Worm (Caenorhabditis elegans) whole organism, L4 larva: ENCODE data around the gene nta-1.

Experiments used
- ceh-28 ChIP-seq: fragments of 150-350 bp; optimal IDR thresholded peaks from 2 replicates; lab custom pipeline; 2014; ENCODE audit warnings: missing biosample characterization, missing genetic modification reagents, missing genetic modification characterization
- ceh-82 ChIP-seq: sonication (generic microtip); optimal IDR thresholded peaks from 2 replicates; lab custom pipeline; 2017; ENCODE audit warnings: missing biosample characterization, missing genetic modification characterization
- cey-2 ChIP-seq: sonication (generic microtip); optimal IDR thresholded peaks from 3 replicates; lab custom pipeline; 2017; ENCODE audit warnings: missing genetic modification characterization, mild to moderate bottlenecking, missing compliant biosample characterization, antibody characterized with exemption, borderline replicate concordance; ENCODE audit not compliant: insufficient read depth
- dpl-1 ChIP-seq: fragments of 150-350 bp; optimal IDR thresholded peaks from 2 replicates; lab custom pipeline; 2014; ENCODE audit warnings: missing biosample characterization, missing genetic modification reagents, missing genetic modification characterization
- hlh-30 ChIP-seq: sonication (generic microtip); optimal IDR thresholded peaks from 2 replicates; lab custom pipeline; 2017; ENCODE audit warnings: antibody characterized with exemption, mild to moderate bottlenecking, missing genetic modification characterization, missing compliant biosample characterization; ENCODE audit not compliant: insufficient read depth
- lin-39 ChIP-seq: fragments of 150-350 bp; optimal IDR thresholded peaks from 2 replicates; lab custom pipeline; 2014; ENCODE audit warnings: missing biosample characterization, missing genetic modification reagents, missing genetic modification characterization
- nhr-102 ChIP-seq: sonication (generic microtip); optimal IDR thresholded peaks from 2 replicates; lab custom pipeline; 2016; ENCODE audit warnings: mild to moderate bottlenecking, missing genetic modification characterization, moderate library complexity, missing compliant biosample characterization
- nhr-42 ChIP-seq: fragments of 200-800 bp; sonication (Bioruptor generic); IDR thresholded peaks from 2 replicates; pipeline ENCODE4 v1.3.6; 2022; ENCODE audit warnings: missing genetic modification characterization, missing compliant biosample characterization
- nhr-6 ChIP-seq: fragments of 150-350 bp; optimal IDR thresholded peaks from 2 replicates; lab custom pipeline; 2014; ENCODE audit warnings: missing biosample characterization, missing genetic modification characterization
- php-3 ChIP-seq: fragments of 200-800 bp; sonication (Bioruptor generic); IDR thresholded peaks from 2 replicates; pipeline ENCODE4 v1.3.6; 2022; ENCODE audit warnings: missing genetic modification reagents, missing genetic modification characterization, missing compliant biosample characterization
- tra-1 ChIP-seq: fragments of 200-800 bp; sonication (Bioruptor generic); IDR thresholded peaks from 2 replicates; pipeline ENCODE4 v1.3.6; 2022; ENCODE audit warnings: missing genetic modification reagents, missing genetic modification characterization, missing compliant biosample characterization
- unc-130 ChIP-seq: sonication (generic microtip); optimal IDR thresholded peaks from 2 replicates; lab custom pipeline; 2016; ENCODE audit warnings: missing genetic modification reagents, missing genetic modification characterization, missing compliant biosample characterization

DNA sequence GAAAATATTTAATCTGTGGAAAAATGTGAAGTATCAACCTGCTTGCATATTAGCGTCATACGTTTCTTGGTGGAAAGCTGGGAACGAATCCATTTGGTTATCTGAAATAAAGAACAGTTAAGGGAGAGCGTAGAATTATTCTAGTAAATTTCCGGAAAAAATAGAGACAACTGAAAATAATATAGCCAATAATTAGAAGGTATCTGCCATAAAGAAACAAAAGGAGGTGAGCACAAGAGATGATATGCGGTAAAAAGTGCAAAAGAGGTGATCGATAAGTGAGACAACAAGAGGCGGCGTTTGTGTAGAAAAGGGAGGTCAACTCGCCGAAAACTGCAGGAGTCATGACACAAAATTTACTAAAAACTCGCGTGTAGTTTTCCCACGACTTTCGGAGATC lies 35.8 kb upstream of the nta-1 start, which contains the start of gene T24E12.11:
- no peak for TF ChIP-seq tra-1 (GFP tag; lab: Robert Waterston, UW)
- TF ChIP-seq nhr-42 (GFP tag; lab: Robert Waterston, UW): no peak
- no peak for TF ChIP-seq nhr-6 (tag; lab: Kevin White, UChicago)
- TF ChIP-seq hlh-30 (tag; lab: Kevin White, UChicago): no peak
- TF ChIP-seq cey-2 (tag; lab: Kevin White, UChicago): no peak
- no peak for TF ChIP-seq unc-130 (GFP tag; lab: Kevin White, UChicago)
- no peak for TF ChIP-seq nhr-102 (tag; lab: Kevin White, UChicago)
- TF ChIP-seq php-3 (GFP tag; lab: Robert Waterston, UW): no peak
- no peak for TF ChIP-seq lin-39 (tag; lab: Kevin White, UChicago)
- TF ChIP-seq dpl-1: no peak
- no peak for TF ChIP-seq ceh-28 (tag; lab: Kevin White, UChicago)
- TF ChIP-seq ceh-82 (tag; lab: Kevin White, UChicago): no peak
